Worm (Caenorhabditis elegans) whole organism, young adult: Measurements from ENCODE around the gene str-102.

Experiments
- B0019.2 ChIP-seq: fragments of 200-800 bp; sonication (Bioruptor generic); conservative IDR thresholded peaks from 2 replicates; pipeline ENCODE4 v1.3.6; 2022; ENCODE audit warnings: missing genetic modification reagents, missing genetic modification characterization, missing compliant biosample characterization
- B0035.1 ChIP-seq: sonication (generic microtip); optimal IDR thresholded peaks from 2 replicates; lab custom pipeline; 2016; ENCODE audit warnings: missing genetic modification characterization, mild to moderate bottlenecking, missing compliant biosample characterization, missing genotype, missing genetic modification reagents
- B0261.1 ChIP-seq: sonication (generic microtip); optimal IDR thresholded peaks from 2 replicates; lab custom pipeline; 2016; ENCODE audit warnings: mild to moderate bottlenecking, missing genetic modification characterization, moderate library complexity, missing compliant biosample characterization
- D2030.7 ChIP-seq: fragments of 200-800 bp; sonication (Bioruptor generic); IDR thresholded peaks from 2 replicates; pipeline ENCODE4 v1.3.6; 2022; ENCODE audit warnings: missing genetic modification reagents, missing genetic modification characterization, missing compliant biosample characterization
- F57C9.4 ChIP-seq: sonication (generic microtip); optimal IDR thresholded peaks from 2 replicates; lab custom pipeline; 2017; ENCODE audit warnings: mild to moderate bottlenecking, missing genetic modification characterization, missing compliant biosample characterization
- T07F8.4 ChIP-seq: sonication (generic microtip); optimal IDR thresholded peaks from 2 replicates; lab custom pipeline; 2016; ENCODE audit warnings: mild to moderate bottlenecking, missing genetic modification characterization, moderate library complexity, missing compliant biosample characterization
- Y53F4B.3 ChIP-seq: fragments of 200-800 bp; sonication (Bioruptor generic); IDR thresholded peaks from 2 replicates; pipeline ENCODE4 v1.3.6; 2022; ENCODE audit warnings: missing genetic modification reagents, missing genetic modification characterization, missing compliant biosample characterization
- Y67H2A.10 ChIP-seq: fragments of 200-800 bp; sonication (Bioruptor generic); conservative IDR thresholded peaks from 2 replicates; pipeline ENCODE4 v1.3.6; 2022; ENCODE audit warnings: missing genetic modification reagents, missing genetic modification characterization, missing compliant biosample characterization
- ZK185.1 ChIP-seq: sonication (generic microtip); optimal IDR thresholded peaks from 2 replicates; lab custom pipeline; 2016; ENCODE audit warnings: mild to moderate bottlenecking, missing genetic modification characterization, missing compliant biosample characterization; ENCODE audit not compliant: poor library complexity, severe bottlenecking
- cebp-1 ChIP-seq, 2 experiments: fragments of 200-800 bp in 1 of 2; sonication (Bioruptor generic) in 1 of 2; sonication (generic microtip) in 1 of 2; IDR thresholded peaks in 1 of 2; optimal IDR thresholded peaks in 1 of 2; 2 replicates each; pipeline versions ENCODE4 v1.3.6 to Lab custom; 2017 to 2022; ENCODE audit warnings: missing compliant biosample characterization in 2 of 2, missing genetic modification characterization in 2 of 2, mild to moderate bottlenecking in 1 of 2, missing genetic modification reagents in 1 of 2, moderate library complexity in 1 of 2
- ceh-79 ChIP-seq: sonication (generic microtip); optimal IDR thresholded peaks from 2 replicates; lab custom pipeline; 2017; ENCODE audit warnings: mild to moderate bottlenecking, missing genetic modification characterization, missing compliant biosample characterization
- ceh-91 ChIP-seq: fragments of 200-800 bp; sonication (Bioruptor generic); IDR thresholded peaks from 2 replicates; pipeline ENCODE4 v1.3.6; 2022; ENCODE audit warnings: missing genetic modification reagents, missing genetic modification characterization, missing compliant biosample characterization
- dpl-1 ChIP-seq: fragments of 150-350 bp; optimal IDR thresholded peaks from 2 replicates; lab custom pipeline; 2014; ENCODE audit warnings: missing biosample characterization, missing genetic modification reagents, missing genetic modification characterization
- ekl-4 ChIP-seq: fragments of 200-800 bp; sonication (Bioruptor generic); IDR thresholded peaks from 2 replicates; pipeline ENCODE4 v1.3.6; 2022; ENCODE audit warnings: missing genetic modification reagents, missing genetic modification characterization, missing compliant biosample characterization
- fkh-3 ChIP-seq: sonication (generic microtip); optimal IDR thresholded peaks from 2 replicates; lab custom pipeline; 2016; ENCODE audit warnings: mild to moderate bottlenecking, missing genetic modification characterization, missing compliant biosample characterization
- hlh-12 ChIP-seq: sonication (generic microtip); optimal IDR thresholded peaks from 2 replicates; lab custom pipeline; 2016; ENCODE audit warnings: missing genetic modification characterization, missing compliant biosample characterization
- hrde-1 ChIP-seq: sonication (generic microtip); optimal IDR thresholded peaks from 2 replicates; lab custom pipeline; 2016; ENCODE audit warnings: missing genetic modification characterization, mild to moderate bottlenecking, missing compliant biosample characterization, moderate library complexity, missing genotype, missing genetic modification reagents, borderline replicate concordance
- lag-1 ChIP-seq: fragments of 200-800 bp; sonication (Bioruptor generic); IDR thresholded peaks from 2 replicates; pipeline ENCODE4 v1.3.6; 2022; ENCODE audit warnings: missing genetic modification reagents, missing genetic modification characterization, missing compliant biosample characterization
- let-607 ChIP-seq, 2 experiments: fragments of 200-800 bp in 1 of 2; sonication (Bioruptor generic) in 1 of 2; sonication (generic microtip) in 1 of 2; optimal IDR thresholded peaks; 2 replicates each; lab custom pipeline; 2016 to 2018; ENCODE audit warnings: mild to moderate bottlenecking in 2 of 2, missing compliant biosample characterization in 2 of 2, missing genetic modification characterization in 2 of 2, moderate library complexity in 2 of 2, missing genotype in 1 of 2
- lin-26 ChIP-seq: fragments of 200-800 bp; sonication (Bioruptor generic); IDR thresholded peaks from 2 replicates; pipeline ENCODE4 v1.3.6; 2022; ENCODE audit warnings: missing genetic modification reagents, missing genetic modification characterization, missing compliant biosample characterization
- lin-35 ChIP-seq, 3 experiments: fragments of 150-350 bp in 2 of 3; sonication (generic microtip) in 1 of 3; optimal IDR thresholded peaks; 2 replicates each; lab custom pipeline; 2014 to 2018; ENCODE audit warnings: missing biosample characterization in 3 of 3, missing genetic modification characterization in 3 of 3, missing genetic modification reagents in 3 of 3
- lin-40 ChIP-seq: sonication (generic microtip); optimal IDR thresholded peaks from 2 replicates; lab custom pipeline; 2016; ENCODE audit warnings: missing genetic modification characterization, mild to moderate bottlenecking, missing compliant biosample characterization, missing genotype, missing genetic modification reagents
- madf-8 ChIP-seq: fragments of 200-800 bp; sonication (Bioruptor generic); conservative IDR thresholded peaks from 2 replicates; pipeline ENCODE4 v1.3.6; 2022; ENCODE audit warnings: missing genetic modification reagents, missing genetic modification characterization, missing compliant biosample characterization
- mcd-1 ChIP-seq: fragments of 200-800 bp; sonication (Bioruptor generic); IDR thresholded peaks from 2 replicates; pipeline ENCODE4 v1.3.6; 2022; ENCODE audit warnings: missing genetic modification reagents, missing genetic modification characterization, missing compliant biosample characterization
- mes-4 ChIP-seq: sonication (generic microtip); optimal IDR thresholded peaks from 2 replicates; lab custom pipeline; 2016; ENCODE audit warnings: missing genotype, missing genetic modification characterization, missing compliant biosample characterization
- nfya-1 ChIP-seq: sonication (generic microtip); optimal IDR thresholded peaks from 2 replicates; lab custom pipeline; 2017; ENCODE audit warnings: antibody characterized with exemption, missing compliant biosample characterization, missing genetic modification characterization, borderline replicate concordance; ENCODE audit not compliant: insufficient read depth
- nfya-2 ChIP-seq: fragments of 200-800 bp; sonication (Bioruptor generic); IDR thresholded peaks from 2 replicates; pipeline ENCODE4 v1.3.6; 2022; ENCODE audit warnings: missing genetic modification reagents, missing genetic modification characterization, missing compliant biosample characterization
- nfyb-1 ChIP-seq: fragments of 200-800 bp; sonication (Bioruptor generic); IDR thresholded peaks from 2 replicates; pipeline ENCODE4 v1.3.6; 2022; ENCODE audit warnings: missing genetic modification reagents, missing genetic modification characterization, missing compliant biosample characterization
- nhr-120 ChIP-seq: fragments of 200-800 bp; sonication (Bioruptor generic); IDR thresholded peaks from 2 replicates; pipeline ENCODE4 v1.3.6; 2022; ENCODE audit warnings: missing genetic modification characterization, missing compliant biosample characterization
- nhr-80 ChIP-seq: sonication (generic microtip); optimal IDR thresholded peaks from 2 replicates; lab custom pipeline; 2016; ENCODE audit warnings: missing genetic modification characterization, missing compliant biosample characterization
- nhr-90 ChIP-seq: sonication (generic microtip); optimal IDR thresholded peaks from 2 replicates; lab custom pipeline; 2016; ENCODE audit warnings: missing genotype, mild to moderate bottlenecking, missing genetic modification characterization, missing compliant biosample characterization
- rpc-1 ChIP-seq, 2 experiments: fragments of 150-350 bp in 1 of 2; sonication (generic microtip) in 1 of 2; optimal IDR thresholded peaks; 2 replicates each; lab custom pipeline; 2014 to 2018; ENCODE audit warnings: missing biosample characterization in 1 of 2, missing genetic modification characterization in 1 of 2, missing genetic modification reagents in 1 of 2, missing genotype in 1 of 2
- sptf-2 ChIP-seq: fragments of 200-800 bp; sonication (Bioruptor generic); optimal IDR thresholded peaks from 2 replicates; lab custom pipeline; 2018; ENCODE audit warnings: mild to moderate bottlenecking, missing genetic modification characterization, missing compliant biosample characterization
- tlf-1 ChIP-seq: fragments of 200-800 bp; sonication (Bioruptor generic); optimal IDR thresholded peaks from 2 replicates; lab custom pipeline; 2018; ENCODE audit warnings: mild to moderate bottlenecking, missing genetic modification characterization, missing compliant biosample characterization
- ztf-25 ChIP-seq: fragments of 200-800 bp; sonication (Bioruptor generic); IDR thresholded peaks from 2 replicates; pipeline ENCODE4 v1.3.6; 2022; ENCODE audit warnings: missing genetic modification reagents, missing genetic modification characterization, missing compliant biosample characterization
- ztf-28 ChIP-seq: fragments of 200-800 bp; sonication (Bioruptor generic); IDR thresholded peaks from 2 replicates; pipeline ENCODE4 v1.3.6; 2022; ENCODE audit warnings: missing genetic modification reagents, missing genetic modification characterization, missing compliant biosample characterization

str-102 gene

ce11 chrV:15397139-15397538 is 12.3 kb downstream of the str-102 start (continued):
- TF ChIP-seq hlh-12 (tag; lab: Kevin White, UChicago) = no peak
- peak in 1 of 3 experiments; percentile 2 for TF ChIP-seq lin-35 (GFP tag; optimal IDR thresholded peaks at IDR 0.05; lab: Kevin White, UChicago)
- no peak for TF ChIP-seq ztf-28
- TF ChIP-seq mcd-1 = no peak
- TF ChIP-seq ekl-4 (GFP tag; lab: Robert Waterston, UW) = peak; percentile 67
- TF ChIP-seq hrde-1 = peak; percentile 82
- no peak for TF ChIP-seq rpc-1 (optimal IDR thresholded peaks at IDR 0.05; lab: Kevin White, UChicago)
- TF ChIP-seq rpc-1 (tag; optimal IDR thresholded peaks at IDR 0.05; lab: Kevin White, UChicago) = peak; percentile 10

ce11 chrV:15398728-15399127 is 13.9 kb downstream of the str-102 start, which contains the start of gene fbxa-199:
TSS of gene fbxa-199 (minus strand) at chrV:15398828.
- no peak for TF ChIP-seq F57C9.4
- TF ChIP-seq ztf-28 = no peak
- no peak for TF ChIP-seq lin-40 (tag; lab: Kevin White, UChicago)
- TF ChIP-seq nfyb-1 (GFP tag; lab: Robert Waterston, UW) = no peak
- TF ChIP-seq nfya-2 (GFP tag; lab: Robert Waterston, UW) = no peak
- TF ChIP-seq ceh-79 (tag; lab: Kevin White, UChicago) = no peak
- TF ChIP-seq B0035.1 (tag; lab: Kevin White, UChicago) = no peak
- TF ChIP-seq, all 124 proteins: peak for 0

- no peak for TF ChIP-seq ceh-91 (GFP tag; lab: Robert Waterston, UW)
- no peak for TF ChIP-seq mes-4 (tag; lab: Kevin White, UChicago)
- no peak for TF ChIP-seq ztf-25 (GFP tag; lab: Robert Waterston, UW)
- TF ChIP-seq B0261.1 (tag; lab: Kevin White, UChicago) = no peak
- TF ChIP-seq dpl-1 (GFP tag; lab: Kevin White, UChicago) = no peak
- TF ChIP-seq Y53F4B.3 (GFP tag; lab: Robert Waterston, UW) = no peak
- TF ChIP-seq tlf-1 (GFP tag; lab: Kevin White, UChicago) = no peak
- TF ChIP-seq lin-26 (GFP tag; lab: Robert Waterston, UW) = no peak
- no peak for TF ChIP-seq T07F8.4
Observed at ce11 chrV:15399691-15400377, 15.0 kb downstream of the str-102 start, which contains the start of the genes T06E6.15 and sri-7. TSS of gene T06E6.15 (minus strand) at chrV:15399791. TSS of gene sri-7 (plus strand) at chrV:15400327.

ce11 chrV:15401856-15402314 is 17.1 kb downstream of the str-102 start, which contains the start of gene fbxa-135:
TSS of gene fbxa-135 (plus strand) at chrV:15402264.
- TF ChIP-seq fkh-3 (tag; lab: Kevin White, UChicago) (no peak), nhr-120 (GFP tag; lab: Robert Waterston, UW) (no peak), B0019.2 (GFP tag; lab: Robert Waterston, UW) (no peak), Y67H2A.10 (no peak)

ce11 chrV:15404859-15405258 is 20.0 kb downstream of the str-102 start, which contains the start of gene srh-258:
TSS of gene srh-258 (plus strand) at chrV:15405159.
- TF ChIP-seq D2030.7 (GFP tag; lab: Robert Waterston, UW) (no peak), nhr-90 (tag; lab: Kevin White, UChicago) (no peak), ztf-28 (no peak), ceh-91 (GFP tag; lab: Robert Waterston, UW) (no peak), nhr-80 (tag; lab: Kevin White, UChicago) (no peak), let-607 (tag; optimal IDR thresholded peaks at IDR 0.05; lab: Kevin White, UChicago) (no peak), ceh-79 (tag; lab: Kevin White, UChicago) (no peak), nfya-1 (tag; lab: Kevin White, UChicago) (no peak), sptf-2 (GFP tag; lab: Kevin White, UChicago) (no peak), fkh-3 (tag; lab: Kevin White, UChicago) (no peak), lin-35 (GFP tag; optimal IDR thresholded peaks at IDR 0.05; lab: Kevin White, UChicago) (no peak), madf-8 (GFP tag; lab: Robert Waterston, UW) (no peak), rpc-1 (optimal IDR thresholded peaks at IDR 0.05; lab: Kevin White, UChicago) (no peak), rpc-1 (tag; optimal IDR thresholded peaks at IDR 0.05; lab: Kevin White, UChicago) (no peak), ZK185.1 (tag; lab: Kevin White, UChicago) (no peak), lag-1 (GFP tag; lab: Robert Waterston, UW) (no peak), cebp-1 (GFP tag; IDR thresholded peaks at IDR 0.05; lab: Robert Waterston, UW) (no peak), cebp-1 (tag; optimal IDR thresholded peaks at IDR 0.05; lab: Kevin White, UChicago) (no peak)
- TF ChIP-seq, all 124 proteins: peak for 0
